Worm (Caenorhabditis elegans) whole organism, L4 larva: ENCODE measurements around the gene F18E9.3.
"Not testable (repeated sequence)": the region's sequence is repeated elsewhere in the genome, so short reads cannot be mapped to it uniquely, and the experiment has no call there.

Experiments
- F10B5.3 ChIP-seq: sonication (generic microtip); optimal IDR thresholded peaks from 2 replicates; lab custom pipeline; 2016; ENCODE audit warnings: mild to moderate bottlenecking, missing genetic modification characterization, missing compliant biosample characterization
- F37D6.2 ChIP-seq: sonication (generic microtip); optimal IDR thresholded peaks from 2 replicates; lab custom pipeline; 2016; ENCODE audit warnings: mild to moderate bottlenecking, missing genetic modification characterization, missing compliant biosample characterization
- F49E8.2 ChIP-seq: sonication (generic microtip); optimal IDR thresholded peaks from 2 replicates; lab custom pipeline; 2016; ENCODE audit warnings: missing compliant biosample characterization, mild to moderate bottlenecking, missing genetic modification characterization, borderline replicate concordance
- T26A8.4 ChIP-seq: fragments of 200-800 bp; sonication (Bioruptor generic); IDR thresholded peaks from 2 replicates; pipeline ENCODE4 v1.3.6; 2022; ENCODE audit warnings: missing genetic modification characterization, missing compliant biosample characterization
- Y5F2A.4 ChIP-seq: fragments of 200-800 bp; sonication (Bioruptor generic); optimal IDR thresholded peaks from 2 replicates; lab custom pipeline; 2018; ENCODE audit warnings: mild to moderate bottlenecking, missing genetic modification characterization, missing compliant biosample characterization
- ZK546.5 ChIP-seq, 2 experiments: sonication (generic microtip); optimal IDR thresholded peaks; 2 replicates each; lab custom pipeline; 2017; ENCODE audit warnings: missing biosample characterization in 2 of 2, missing genetic modification characterization in 2 of 2
- aha-1 ChIP-seq: fragments of 150-350 bp; peaks from one replicate; lab custom pipeline; 2014; ENCODE audit warnings: missing biosample characterization, missing genetic modification characterization
- ama-1 ChIP-seq: fragments of 150-350 bp; optimal IDR thresholded peaks from 2 replicates; lab custom pipeline; 2014; ENCODE audit warnings: inconsistent platforms, mixed read lengths
- attf-4 ChIP-seq: sonication (generic microtip); optimal IDR thresholded peaks from 3 replicates; lab custom pipeline; 2017; ENCODE audit warnings: missing biosample characterization, missing genetic modification characterization
- ceh-20 ChIP-seq: fragments of 200-800 bp; sonication (Bioruptor generic); IDR thresholded peaks from 2 replicates; pipeline ENCODE4 v1.3.6; 2022; ENCODE audit warnings: missing genetic modification reagents, missing genetic modification characterization, missing compliant biosample characterization
- ceh-32 ChIP-seq: sonication (generic microtip); optimal IDR thresholded peaks from 2 replicates; lab custom pipeline; 2016; ENCODE audit warnings: mild to moderate bottlenecking, missing genetic modification characterization, missing compliant biosample characterization; ENCODE audit not compliant: poor library complexity
- ceh-44 ChIP-seq: fragments of 200-800 bp; sonication (Bioruptor generic); IDR thresholded peaks from 2 replicates; pipeline ENCODE4 v1.3.6; 2022; ENCODE audit warnings: missing genetic modification reagents, missing genetic modification characterization, missing compliant biosample characterization
- ceh-62 ChIP-seq: sonication (generic microtip); optimal IDR thresholded peaks from 2 replicates; lab custom pipeline; 2017; ENCODE audit warnings: missing biosample characterization, missing genetic modification characterization
- ceh-82 ChIP-seq: sonication (generic microtip); optimal IDR thresholded peaks from 2 replicates; lab custom pipeline; 2017; ENCODE audit warnings: missing biosample characterization, missing genetic modification characterization
- cey-2 ChIP-seq: sonication (generic microtip); optimal IDR thresholded peaks from 3 replicates; lab custom pipeline; 2017; ENCODE audit warnings: missing genetic modification characterization, mild to moderate bottlenecking, missing compliant biosample characterization, antibody characterized with exemption, borderline replicate concordance; ENCODE audit not compliant: insufficient read depth
- ctbp-1 ChIP-seq: fragments of 200-800 bp; sonication (Bioruptor generic); IDR thresholded peaks from 2 replicates; pipeline ENCODE4 v1.3.6; 2022; ENCODE audit warnings: missing genetic modification reagents, missing genetic modification characterization, missing compliant biosample characterization
- daf-19 ChIP-seq: fragments of 200-800 bp; sonication (Bioruptor generic); conservative IDR thresholded peaks from 2 replicates; pipeline ENCODE4 v1.3.6; 2022; ENCODE audit warnings: missing genetic modification characterization, missing compliant biosample characterization
- daf-8 ChIP-seq: fragments of 200-800 bp; sonication (Bioruptor generic); IDR thresholded peaks from 2 replicates; pipeline ENCODE4 v1.3.6; 2022; ENCODE audit warnings: missing genetic modification characterization, missing compliant biosample characterization
- dpl-1 ChIP-seq: fragments of 150-350 bp; optimal IDR thresholded peaks from 2 replicates; lab custom pipeline; 2014; ENCODE audit warnings: missing biosample characterization, missing genetic modification reagents, missing genetic modification characterization
- fos-1 ChIP-seq: fragments of 150-350 bp; optimal IDR thresholded peaks from 2 replicates; lab custom pipeline; 2014; ENCODE audit warnings: missing biosample characterization, missing genetic modification characterization
- jun-1 ChIP-seq: fragments of 150-350 bp; optimal IDR thresholded peaks from 2 replicates; lab custom pipeline; 2014; ENCODE audit warnings: missing biosample characterization, missing genetic modification reagents, missing genetic modification characterization
- lim-7 ChIP-seq: fragments of 200-800 bp; sonication (Bioruptor generic); IDR thresholded peaks from 2 replicates; pipeline ENCODE4 v1.3.6; 2022; ENCODE audit warnings: missing genetic modification characterization, missing compliant biosample characterization
- lin-13 ChIP-seq: fragments of 150-350 bp; optimal IDR thresholded peaks from 2 replicates; lab custom pipeline; 2014; ENCODE audit warnings: missing biosample characterization, missing genetic modification reagents, missing genetic modification characterization
- lir-3 ChIP-seq: sonication (generic microtip); optimal IDR thresholded peaks from 2 replicates; lab custom pipeline; 2016; ENCODE audit warnings: mild to moderate bottlenecking, missing genetic modification characterization, missing compliant biosample characterization
- mdl-1 ChIP-seq, 2 experiments: fragments of 150-350 bp in 1 of 2; sonication (generic microtip) in 1 of 2; optimal IDR thresholded peaks; 2 replicates each; lab custom pipeline; 2014 to 2017; ENCODE audit warnings: missing biosample characterization in 2 of 2, missing genetic modification characterization in 2 of 2
- mdt-29 ChIP-seq: fragments of 200-800 bp; sonication (Bioruptor generic); IDR thresholded peaks from 2 replicates; pipeline ENCODE4 v1.3.6; 2022; ENCODE audit warnings: missing genetic modification reagents, missing genetic modification characterization, missing compliant biosample characterization
- mes-2 ChIP-seq: sonication (generic microtip); optimal IDR thresholded peaks from 2 replicates; lab custom pipeline; 2016; ENCODE audit warnings: missing genotype, mild to moderate bottlenecking, missing genetic modification characterization, missing compliant biosample characterization; ENCODE audit not compliant: poor library complexity, severe bottlenecking
- nhr-11 ChIP-seq: fragments of 150-350 bp; optimal IDR thresholded peaks from 2 replicates; lab custom pipeline; 2014; ENCODE audit warnings: missing biosample characterization, missing genetic modification characterization
- nhr-25 ChIP-seq: sonication (generic microtip); optimal IDR thresholded peaks from 2 replicates; lab custom pipeline; 2017; ENCODE audit warnings: missing genetic modification characterization, mild to moderate bottlenecking, missing compliant biosample characterization, antibody characterized with exemption, moderate library complexity, borderline replicate concordance; ENCODE audit not compliant: insufficient read depth
- nhr-42 ChIP-seq: fragments of 200-800 bp; sonication (Bioruptor generic); IDR thresholded peaks from 2 replicates; pipeline ENCODE4 v1.3.6; 2022; ENCODE audit warnings: missing genetic modification characterization, missing compliant biosample characterization
- sdz-12 ChIP-seq: fragments of 200-800 bp; sonication (Bioruptor generic); optimal IDR thresholded peaks from 2 replicates; lab custom pipeline; 2018; ENCODE audit warnings: mild to moderate bottlenecking, missing genetic modification characterization, missing compliant biosample characterization
- snpc-4 ChIP-seq: fragments of 150-350 bp; optimal IDR thresholded peaks from 2 replicates; lab custom pipeline; 2014; ENCODE audit warnings: missing biosample characterization, missing genetic modification characterization
- spr-1 ChIP-seq: sonication (generic microtip); optimal IDR thresholded peaks from 2 replicates; lab custom pipeline; 2016; ENCODE audit warnings: mild to moderate bottlenecking, missing genetic modification characterization, missing compliant biosample characterization
- tra-1 ChIP-seq: fragments of 200-800 bp; sonication (Bioruptor generic); IDR thresholded peaks from 2 replicates; pipeline ENCODE4 v1.3.6; 2022; ENCODE audit warnings: missing genetic modification reagents, missing genetic modification characterization, missing compliant biosample characterization
- unc-62 ChIP-seq, 3 experiments: fragments of 150-350 bp in 1 of 3; sonication (generic microtip); optimal IDR thresholded peaks in 2 of 3; peaks in 1 of 3; 1 replicate in 1 of 3; 2 replicates in 2 of 3; lab custom pipeline; 2014 to 2017; ENCODE audit warnings: missing biosample characterization in 3 of 3, missing genetic modification characterization in 3 of 3, missing genetic modification reagents in 3 of 3, missing genotype in 1 of 3
- vab-7 ChIP-seq: fragments of 200-800 bp; sonication (Bioruptor generic); IDR thresholded peaks from 2 replicates; pipeline ENCODE4 v1.3.6; 2022; ENCODE audit warnings: missing genetic modification reagents, missing genetic modification characterization, missing compliant biosample characterization
- zag-1 ChIP-seq: fragments of 150-350 bp; optimal IDR thresholded peaks from 2 replicates; lab custom pipeline; 2014; ENCODE audit warnings: missing biosample characterization, missing genetic modification characterization

F18E9.3 gene

ce11 chrX:8608756-8609155 is 22.8 kb downstream of the F18E9.3 start (continued):
- TF ChIP-seq ceh-20 (GFP tag; lab: Robert Waterston, UW) (0 out of 2 replicates have a peak, but pooled peaks have one; percentile 28), tra-1 (GFP tag; lab: Robert Waterston, UW) (peak; percentile 84), spr-1 (tag; lab: Kevin White, UChicago) (peak; percentile 5), lin-13 (GFP tag; lab: Kevin White, UChicago) (peak; percentile 10), attf-4 (tag; lab: Kevin White, UChicago) (no peak), daf-19 (GFP tag; lab: Robert Waterston, UW) (0 out of 2 replicates have a peak, but pooled peaks have one; percentile 55), ZK546.5 (tag; optimal IDR thresholded peaks at IDR 0.05; lab: Kevin White, UChicago) (no peak), F37D6.2 (peak; percentile 14), ctbp-1 (GFP tag; lab: Robert Waterston, UW) (no peak), dpl-1 (GFP tag; lab: Kevin White, UChicago) (peak; percentile 36), daf-8 (GFP tag; lab: Robert Waterston, UW) (no peak), ceh-82 (tag; lab: Kevin White, UChicago) (no peak), fos-1 (tag; lab: Kevin White, UChicago) (no peak), sdz-12 (GFP tag; lab: Kevin White, UChicago) (peak; percentile 12), ceh-44 (GFP tag; lab: Robert Waterston, UW) (peak; percentile 63; the same call in 1 of the 2 replicates), ceh-62 (tag; lab: Kevin White, UChicago) (no peak)

- not testable (repeated sequence) for TF ChIP-seq ama-1 (lab: Kevin White, UChicago); snpc-4 (tag; lab: Kevin White, UChicago); vab-7 (GFP tag; lab: Robert Waterston, UW)
These were observed 24.7 kb downstream of the F18E9.3 start, which contains the start of gene K01A12.4 for ce11 chrX:8610606-8611005. TSS of gene K01A12.4 (plus strand) at chrX:8610906.

ce11 chrX:8612278-8612677 is 26.3 kb downstream of the F18E9.3 start:
- TF ChIP-seq nhr-11 (tag; lab: Kevin White, UChicago), result peak; percentile 26
- no peak for TF ChIP-seq cey-2 (tag; lab: Kevin White, UChicago)
- TF ChIP-seq unc-62 (GFP tag; optimal IDR thresholded peaks at IDR 0.05 in 1 of 2; lab: Kevin White, UChicago), result peak in 1 of 2 experiments; percentile 58
- no peak for TF ChIP-seq unc-62 (tag; optimal IDR thresholded peaks at IDR 0.05; lab: Kevin White, UChicago)
- TF ChIP-seq aha-1 (tag; lab: Kevin White, UChicago), result peak; percentile 12
- TF ChIP-seq, all 104 proteins: peak for 3

ce11 chrX:8613053-8613452 is 27.1 kb downstream of the F18E9.3 start, which contains the start of gene K01A12.2:
TSS of gene K01A12.2 (plus strand) at chrX:8613353.
- no peak for TF ChIP-seq vab-7 (GFP tag; lab: Robert Waterston, UW)
- TF ChIP-seq mes-2 (tag; lab: Kevin White, UChicago), result no peak
- TF ChIP-seq ctbp-1 (GFP tag; lab: Robert Waterston, UW), result no peak
- no peak for TF ChIP-seq Y5F2A.4 (GFP tag; lab: Kevin White, UChicago)
- TF ChIP-seq lir-3 (tag; lab: Kevin White, UChicago), result no peak
- no peak for TF ChIP-seq nhr-11 (tag; lab: Kevin White, UChicago)
- TF ChIP-seq nhr-25 (tag; lab: Kevin White, UChicago), result no peak
- no peak for TF ChIP-seq F49E8.2 (tag; lab: Kevin White, UChicago)
- TF ChIP-seq T26A8.4 (GFP tag; lab: Robert Waterston, UW), result no peak
- no peak for TF ChIP-seq jun-1
- TF ChIP-seq F10B5.3 (tag; lab: Kevin White, UChicago), result no peak
- TF ChIP-seq mdl-1 (tag; optimal IDR thresholded peaks at IDR 0.05; lab: Kevin White, UChicago), result no peak
- TF ChIP-seq ceh-32 (tag; lab: Kevin White, UChicago), result no peak
- no peak for TF ChIP-seq nhr-42
- TF ChIP-seq lim-7 (GFP tag; lab: Robert Waterston, UW), result no peak
- no peak for TF ChIP-seq zag-1
- no peak for TF ChIP-seq daf-8 (GFP tag; lab: Robert Waterston, UW)
- TF ChIP-seq mdt-29 (GFP tag; lab: Robert Waterston, UW), result no peak
